Worm (Caenorhabditis elegans) whole organism, young adult: ENCODE measurements around the gene K02D10.3.
A peak's percentile ranks its signal among the peaks of the same experiment; 100 is the strongest.

Experiments used
- B0019.2 ChIP-seq: fragments of 200-800 bp; sonication (Bioruptor generic); conservative IDR thresholded peaks from 2 replicates; pipeline ENCODE4 v1.3.6; 2022; ENCODE audit warnings: missing genetic modification reagents, missing genetic modification characterization, missing compliant biosample characterization
- C17E4.6 ChIP-seq: fragments of 200-800 bp; sonication (Bioruptor generic); IDR thresholded peaks from 2 replicates; pipeline ENCODE4 v1.3.6; 2022; ENCODE audit warnings: missing genetic modification reagents, missing genetic modification characterization, missing compliant biosample characterization
- D2030.7 ChIP-seq: fragments of 200-800 bp; sonication (Bioruptor generic); IDR thresholded peaks from 2 replicates; pipeline ENCODE4 v1.3.6; 2022; ENCODE audit warnings: missing genetic modification reagents, missing genetic modification characterization, missing compliant biosample characterization
- F10E7.11 ChIP-seq: sonication (generic microtip); optimal IDR thresholded peaks from 2 replicates; lab custom pipeline; 2017; ENCODE audit warnings: mild to moderate bottlenecking, missing genetic modification characterization, moderate library complexity, missing compliant biosample characterization
- F23B12.7 ChIP-seq: sonication (generic microtip); optimal IDR thresholded peaks from 2 replicates; lab custom pipeline; 2017; ENCODE audit warnings: missing genetic modification characterization, mild to moderate bottlenecking, missing compliant biosample characterization, antibody characterized with exemption, moderate library complexity; ENCODE audit not compliant: insufficient read depth
- F39B2.1 ChIP-seq: fragments of 200-800 bp; sonication (Bioruptor generic); IDR thresholded peaks from 2 replicates; pipeline ENCODE4 v1.3.6; 2022; ENCODE audit warnings: missing genetic modification reagents, missing genetic modification characterization, missing compliant biosample characterization
- F49E8.2 ChIP-seq: sonication (generic microtip); optimal IDR thresholded peaks from 3 replicates; lab custom pipeline; 2017; ENCODE audit warnings: missing genetic modification characterization, mild to moderate bottlenecking, missing compliant biosample characterization, antibody characterized with exemption, moderate library complexity; ENCODE audit not compliant: insufficient read depth
- F57A8.1 ChIP-seq: fragments of 200-800 bp; sonication (Bioruptor generic); optimal IDR thresholded peaks from 2 replicates; lab custom pipeline; 2018; ENCODE audit warnings: mild to moderate bottlenecking, missing genetic modification characterization, moderate library complexity, missing compliant biosample characterization
- F57C9.4 ChIP-seq: sonication (generic microtip); optimal IDR thresholded peaks from 2 replicates; lab custom pipeline; 2017; ENCODE audit warnings: mild to moderate bottlenecking, missing genetic modification characterization, missing compliant biosample characterization
- T26A5.8 ChIP-seq: sonication (generic microtip); optimal IDR thresholded peaks from 2 replicates; lab custom pipeline; 2016; ENCODE audit warnings: missing genetic modification characterization, missing compliant biosample characterization
- Y53G8AR.9 ChIP-seq: fragments of 200-800 bp; sonication (Bioruptor generic); conservative IDR thresholded peaks from 2 replicates; pipeline ENCODE4 v1.3.6; 2022; ENCODE audit warnings: missing genetic modification reagents, missing genetic modification characterization, missing compliant biosample characterization
- Y56A3A.18 ChIP-seq: fragments of 200-800 bp; sonication (Bioruptor generic); IDR thresholded peaks from 2 replicates; pipeline ENCODE4 v1.3.6; 2022; ENCODE audit warnings: missing genetic modification reagents, missing genetic modification characterization, missing compliant biosample characterization
- ama-1 ChIP-seq, 3 experiments: fragments of 150-350 bp in 1 of 3; sonication (generic microtip) in 2 of 3; optimal IDR thresholded peaks; 2 replicates each; lab custom pipeline; 2014 to 2018; ENCODE audit warnings: missing biosample characterization in 2 of 3, missing genetic modification characterization in 2 of 3, missing genetic modification reagents in 2 of 3
- athp-1 ChIP-seq: sonication (generic microtip); optimal IDR thresholded peaks from 2 replicates; lab custom pipeline; 2017; ENCODE audit warnings: mild to moderate bottlenecking, missing genetic modification characterization, missing compliant biosample characterization
- attf-3 ChIP-seq: fragments of 200-800 bp; sonication (Bioruptor generic); conservative IDR thresholded peaks from 2 replicates; pipeline ENCODE4 v1.3.6; 2022; ENCODE audit warnings: missing genetic modification reagents, missing genetic modification characterization, missing compliant biosample characterization
- ccch-3 ChIP-seq: fragments of 200-800 bp; sonication (Bioruptor generic); optimal IDR thresholded peaks from 2 replicates; lab custom pipeline; 2018; ENCODE audit warnings: mild to moderate bottlenecking, missing genetic modification characterization, missing compliant biosample characterization
- chd-7 ChIP-seq: sonication (generic microtip); optimal IDR thresholded peaks from 2 replicates; lab custom pipeline; 2016; ENCODE audit warnings: mild to moderate bottlenecking, missing genetic modification characterization, moderate library complexity, missing compliant biosample characterization
- dox-1 ChIP-seq: fragments of 200-800 bp; sonication (Bioruptor generic); IDR thresholded peaks from 2 replicates; pipeline ENCODE4 v1.3.6; 2022; ENCODE audit warnings: missing genetic modification reagents, missing genetic modification characterization, missing compliant biosample characterization
- egrh-3 ChIP-seq: fragments of 200-800 bp; sonication (Bioruptor generic); IDR thresholded peaks from 2 replicates; pipeline ENCODE4 v1.3.6; 2022; ENCODE audit warnings: missing genetic modification reagents, missing genetic modification characterization, missing compliant biosample characterization
- him-1 ChIP-seq: sonication (generic microtip); optimal IDR thresholded peaks from 2 replicates; lab custom pipeline; 2016; ENCODE audit warnings: missing genotype, missing genetic modification reagents, missing genetic modification characterization, missing compliant biosample characterization
- hlh-26 ChIP-seq: fragments of 200-800 bp; sonication (Bioruptor generic); conservative IDR thresholded peaks from 2 replicates; pipeline ENCODE4 v1.3.6; 2022; ENCODE audit warnings: missing genetic modification reagents, missing genetic modification characterization, missing compliant biosample characterization
- hrde-1 ChIP-seq: sonication (generic microtip); optimal IDR thresholded peaks from 2 replicates; lab custom pipeline; 2016; ENCODE audit warnings: missing genetic modification characterization, mild to moderate bottlenecking, missing compliant biosample characterization, moderate library complexity, missing genotype, missing genetic modification reagents, borderline replicate concordance
- lin-26 ChIP-seq: fragments of 200-800 bp; sonication (Bioruptor generic); IDR thresholded peaks from 2 replicates; pipeline ENCODE4 v1.3.6; 2022; ENCODE audit warnings: missing genetic modification reagents, missing genetic modification characterization, missing compliant biosample characterization
- lin-35 ChIP-seq, 3 experiments: fragments of 150-350 bp in 2 of 3; sonication (generic microtip) in 1 of 3; optimal IDR thresholded peaks; 2 replicates each; lab custom pipeline; 2014 to 2018; ENCODE audit warnings: missing biosample characterization in 3 of 3, missing genetic modification characterization in 3 of 3, missing genetic modification reagents in 3 of 3
- lin-40 ChIP-seq: sonication (generic microtip); optimal IDR thresholded peaks from 2 replicates; lab custom pipeline; 2016; ENCODE audit warnings: missing genetic modification characterization, mild to moderate bottlenecking, missing compliant biosample characterization, missing genotype, missing genetic modification reagents
- lir-1 ChIP-seq: fragments of 200-800 bp; sonication (Bioruptor generic); conservative IDR thresholded peaks from 2 replicates; pipeline ENCODE4 v1.3.6; 2022; ENCODE audit warnings: missing genetic modification reagents, missing genetic modification characterization, missing compliant biosample characterization
- lsl-1 ChIP-seq: fragments of 200-800 bp; sonication (Bioruptor generic); optimal IDR thresholded peaks from 2 replicates; lab custom pipeline; 2018; ENCODE audit warnings: mild to moderate bottlenecking, missing genetic modification characterization, moderate library complexity, missing compliant biosample characterization
- madf-10 ChIP-seq: sonication (generic microtip); optimal IDR thresholded peaks from 2 replicates; lab custom pipeline; 2016; ENCODE audit warnings: mild to moderate bottlenecking, missing genetic modification characterization, missing compliant biosample characterization
- madf-6 ChIP-seq: fragments of 200-800 bp; sonication (Bioruptor generic); IDR thresholded peaks from 2 replicates; pipeline ENCODE4 v1.3.6; 2022; ENCODE audit warnings: missing genetic modification reagents, missing genetic modification characterization, missing compliant biosample characterization
- mel-28 ChIP-seq: sonication (generic microtip); optimal IDR thresholded peaks from 2 replicates; lab custom pipeline; 2016; ENCODE audit warnings: borderline replicate concordance, mild to moderate bottlenecking, missing genetic modification characterization, missing compliant biosample characterization
- nfya-2 ChIP-seq: fragments of 200-800 bp; sonication (Bioruptor generic); IDR thresholded peaks from 2 replicates; pipeline ENCODE4 v1.3.6; 2022; ENCODE audit warnings: missing genetic modification reagents, missing genetic modification characterization, missing compliant biosample characterization
- nhr-90 ChIP-seq: sonication (generic microtip); optimal IDR thresholded peaks from 2 replicates; lab custom pipeline; 2016; ENCODE audit warnings: missing genotype, mild to moderate bottlenecking, missing genetic modification characterization, missing compliant biosample characterization
- pbrm-1 ChIP-seq: fragments of 200-800 bp; sonication (Bioruptor generic); IDR thresholded peaks from 2 replicates; pipeline ENCODE4 v1.3.6; 2022; ENCODE audit warnings: missing genetic modification reagents, missing genetic modification characterization, missing compliant biosample characterization
- rec-8 ChIP-seq, 2 experiments: sonication (generic microtip); optimal IDR thresholded peaks; 2 replicates each; lab custom pipeline; 2016; ENCODE audit warnings: mild to moderate bottlenecking in 2 of 2, missing genetic modification characterization in 2 of 2, missing genetic modification reagents in 2 of 2, missing genotype in 2 of 2, missing biosample characterization in 1 of 2, missing compliant biosample characterization in 1 of 2, moderate library complexity in 1 of 2
- snpc-1.3 ChIP-seq: sonication (generic microtip); optimal IDR thresholded peaks from 2 replicates; lab custom pipeline; 2017; ENCODE audit warnings: missing genetic modification characterization, mild to moderate bottlenecking, missing compliant biosample characterization, antibody characterized with exemption, moderate library complexity, missing genotype, missing genetic modification reagents; ENCODE audit not compliant: insufficient read depth
- snpc-4 ChIP-seq, 5 experiments: fragments of 150-350 bp in 1 of 5; sonication (generic microtip) in 4 of 5; optimal IDR thresholded peaks; 2 replicates each; lab custom pipeline; 2014 to 2018; ENCODE audit warnings: missing genetic modification characterization in 5 of 5, missing biosample characterization in 3 of 5, antibody characterized with exemption in 2 of 5, mild to moderate bottlenecking in 2 of 5, missing compliant biosample characterization in 2 of 5, missing genotype in 2 of 5, moderate library complexity in 2 of 5, missing genetic modification reagents in 1 of 5
- somi-1 ChIP-seq: fragments of 200-800 bp; sonication (Bioruptor generic); optimal IDR thresholded peaks from 2 replicates; lab custom pipeline; 2018; ENCODE audit warnings: mild to moderate bottlenecking, missing genetic modification characterization, missing compliant biosample characterization
- sptf-2 ChIP-seq: fragments of 200-800 bp; sonication (Bioruptor generic); optimal IDR thresholded peaks from 2 replicates; lab custom pipeline; 2018; ENCODE audit warnings: mild to moderate bottlenecking, missing genetic modification characterization, missing compliant biosample characterization
- tbx-9 ChIP-seq: sonication (generic microtip); optimal IDR thresholded peaks from 2 replicates; lab custom pipeline; 2016; ENCODE audit warnings: borderline replicate concordance, missing genetic modification characterization, inconsistent platforms, missing compliant biosample characterization
- unc-130 ChIP-seq: sonication (generic microtip); optimal IDR thresholded peaks from 2 replicates; lab custom pipeline; 2016; ENCODE audit warnings: missing genetic modification reagents, missing genetic modification characterization, missing compliant biosample characterization
- xnd-1 ChIP-seq: sonication (generic microtip); optimal IDR thresholded peaks from 2 replicates; lab custom pipeline; 2016; ENCODE audit warnings: missing genotype, missing genetic modification reagents, missing genetic modification characterization, missing compliant biosample characterization
- ztf-18 ChIP-seq: sonication (generic microtip); optimal IDR thresholded peaks from 2 replicates; lab custom pipeline; 2016; ENCODE audit warnings: missing genotype, mild to moderate bottlenecking, missing genetic modification characterization, missing compliant biosample characterization
- ztf-22 ChIP-seq: fragments of 200-800 bp; sonication (Bioruptor generic); optimal IDR thresholded peaks from 2 replicates; lab custom pipeline; 2018; ENCODE audit warnings: mild to moderate bottlenecking, missing genetic modification characterization, moderate library complexity, missing compliant biosample characterization
- ztf-28 ChIP-seq: fragments of 200-800 bp; sonication (Bioruptor generic); IDR thresholded peaks from 2 replicates; pipeline ENCODE4 v1.3.6; 2022; ENCODE audit warnings: missing genetic modification reagents, missing genetic modification characterization, missing compliant biosample characterization

The K02D10.3 gene

ce11 chrIII:8799964-8800795, 28.4 kb upstream of the K02D10.3 start, which contains the start of gene F54F2.6 (continued):
- TF ChIP-seq F49E8.2 (tag; lab: Kevin White, UChicago) = no peak
- TF ChIP-seq ztf-28 (GFP tag; lab: Robert Waterston, UW) = no peak
- TF ChIP-seq lir-1 (GFP tag; lab: Robert Waterston, UW) = no peak
- TF ChIP-seq ztf-22 = no peak
- TF ChIP-seq snpc-4 (GFP tag; optimal IDR thresholded peaks at IDR 0.05; lab: Kevin White, UChicago) = no peak
- peak in 2 of 4 experiments; percentile 50 for TF ChIP-seq snpc-4 (tag; optimal IDR thresholded peaks at IDR 0.05; lab: Kevin White, UChicago)
- no peak for TF ChIP-seq mel-28
- TF ChIP-seq ztf-18 (tag; lab: Kevin White, UChicago) = no peak
- peak; percentile 9 for TF ChIP-seq F10E7.11 (tag; lab: Kevin White, UChicago)
- TF ChIP-seq F57A8.1 (GFP tag; lab: Kevin White, UChicago) = no peak
- TF ChIP-seq sptf-2 = no peak
- TF ChIP-seq Y56A3A.18 (GFP tag; lab: Robert Waterston, UW) = no peak
- no peak for TF ChIP-seq tbx-9 (tag; lab: Kevin White, UChicago)
- TF ChIP-seq xnd-1 (tag; lab: Kevin White, UChicago) = no peak
- no peak for TF ChIP-seq madf-6 (GFP tag; lab: Robert Waterston, UW)
- no peak for TF ChIP-seq snpc-1.3 (tag; lab: Kevin White, UChicago)
- TF ChIP-seq madf-10 (tag; lab: Kevin White, UChicago) = peak; percentile 42
- peak; percentile 1 for TF ChIP-seq athp-1 (tag; lab: Kevin White, UChicago)
- TF ChIP-seq F39B2.1 (GFP tag; lab: Robert Waterston, UW) = no peak
- no peak for TF ChIP-seq ama-1 (optimal IDR thresholded peaks at IDR 0.05; lab: Kevin White, UChicago)
- peak in 1 of 2 experiments; percentile 23 for TF ChIP-seq ama-1 (GFP tag; optimal IDR thresholded peaks at IDR 0.05; lab: Kevin White, UChicago)
- no peak for TF ChIP-seq hlh-26
- TF ChIP-seq him-1 = no peak
- peak; percentile 77 for TF ChIP-seq dox-1
- no peak; the same call in 1 of the 2 replicates for TF ChIP-seq Y53G8AR.9
- TF ChIP-seq pbrm-1 = 0 out of 2 replicates have a peak, but pooled peaks have one; percentile 10
- peak; percentile 82 for TF ChIP-seq chd-7 (tag; lab: Kevin White, UChicago)
- TF ChIP-seq F23B12.7 = no peak
- no peak for TF ChIP-seq ccch-3
- no peak for TF ChIP-seq D2030.7 (GFP tag; lab: Robert Waterston, UW)
- TF ChIP-seq rec-8 (tag; optimal IDR thresholded peaks at IDR 0.05; lab: Kevin White, UChicago) = no peak
- no peak for TF ChIP-seq lsl-1 (GFP tag; lab: Kevin White, UChicago)
- no peak for TF ChIP-seq B0019.2 (GFP tag; lab: Robert Waterston, UW)
- peak; percentile 77 for TF ChIP-seq lin-40
- no peak for TF ChIP-seq T26A5.8 (tag; lab: Kevin White, UChicago)
- no peak for TF ChIP-seq attf-3 (GFP tag; lab: Robert Waterston, UW)
- TF ChIP-seq nfya-2 (GFP tag; lab: Robert Waterston, UW) = no peak
- TF ChIP-seq F57C9.4 (tag; lab: Kevin White, UChicago) = no peak
- TF ChIP-seq nhr-90 (tag; lab: Kevin White, UChicago) = no peak
- TF ChIP-seq lin-26 (GFP tag; lab: Robert Waterston, UW) = no peak
- TF ChIP-seq egrh-3 (GFP tag; lab: Robert Waterston, UW) = peak; percentile 83
- 0 out of 2 replicates have a peak, but pooled peaks have one; percentile 32 for TF ChIP-seq C17E4.6 (GFP tag; lab: Robert Waterston, UW)
- no peak for TF ChIP-seq unc-130 (GFP tag; lab: Kevin White, UChicago)
- no peak for TF ChIP-seq hrde-1
- peak; percentile 91 for TF ChIP-seq somi-1 (GFP tag; lab: Kevin White, UChicago)
- peak in 1 of 3 experiments; percentile 78 for TF ChIP-seq lin-35 (GFP tag; optimal IDR thresholded peaks at IDR 0.05; lab: Kevin White, UChicago)
